Fruit fly (Drosophila melanogaster) whole organism, embryonic: Measurements from ENCODE around the gene Osi20.

Source experiments
- Abd-B ChIP-seq: fragments of 200-800 bp; sonication (Bioruptor generic); optimal IDR thresholded peaks from 2 replicates; lab custom pipeline; 2018; ENCODE audit warnings: missing biosample characterization, mild to moderate bottlenecking, missing genetic modification characterization, moderate library complexity
- Adf1 ChIP-seq: fragments of 200-800 bp; sonication (Bioruptor generic); IDR thresholded peaks from 2 replicates; pipeline ENCODE4 v1.3.6; 2022; ENCODE audit warnings: missing biosample characterization, missing genetic modification characterization
- Blimp-1 ChIP-seq: fragments of 200-800 bp; sonication (Bioruptor generic); optimal IDR thresholded peaks from 3 replicates; lab custom pipeline; 2018; ENCODE audit warnings: missing biosample characterization, missing genetic modification characterization, mild to moderate bottlenecking, moderate library complexity, missing genetic modification reagents
- CG10431 ChIP-seq: fragments of 200-800 bp; sonication (Bioruptor generic); optimal IDR thresholded peaks from 3 replicates; lab custom pipeline; 2018; ENCODE audit warnings: missing biosample characterization, mild to moderate bottlenecking, missing genetic modification characterization
- CG11504 ChIP-seq: fragments of 200-800 bp; sonication (Bioruptor generic); optimal IDR thresholded peaks from 3 replicates; lab custom pipeline; 2019; ENCODE audit warnings: missing biosample characterization, mild to moderate bottlenecking, missing genetic modification characterization, moderate library complexity
- CG11723 ChIP-seq: fragments of 200-800 bp; sonication (Bioruptor generic); optimal IDR thresholded peaks from 2 replicates; lab custom pipeline; 2017; ENCODE audit warnings: missing biosample characterization, mild to moderate bottlenecking, missing genetic modification characterization
- CG13424 ChIP-seq: fragments of 200-800 bp; sonication (Bioruptor generic); optimal IDR thresholded peaks from 2 replicates; lab custom pipeline; 2019; ENCODE audit warnings: missing biosample characterization, mild to moderate bottlenecking, missing genetic modification characterization, moderate library complexity
- CG15073 ChIP-seq: fragments of 200-800 bp; sonication (Bioruptor generic); optimal IDR thresholded peaks from 2 replicates; lab custom pipeline; 2016; ENCODE audit warnings: missing biosample characterization, missing genetic modification characterization
- CG15514 ChIP-seq: fragments of 200-800 bp; sonication (Bioruptor generic); optimal IDR thresholded peaks from 3 replicates; lab custom pipeline; 2017; ENCODE audit warnings: missing biosample characterization, missing genetic modification characterization, mild to moderate bottlenecking, moderate library complexity, missing genetic modification reagents
- CG15601 ChIP-seq: fragments of 200-800 bp; sonication (Bioruptor generic); optimal IDR thresholded peaks from 3 replicates; lab custom pipeline; 2019; ENCODE audit warnings: missing biosample characterization, mild to moderate bottlenecking, missing genetic modification characterization, moderate library complexity
- CG2116 ChIP-seq: fragments of 200-800 bp; sonication (Bioruptor generic); optimal IDR thresholded peaks from 3 replicates; lab custom pipeline; 2018; ENCODE audit warnings: missing biosample characterization, mild to moderate bottlenecking, missing genetic modification characterization
- CG30020 ChIP-seq: fragments of 200-800 bp; optimal IDR thresholded peaks from 2 replicates; lab custom pipeline; 2019; ENCODE audit warnings: missing biosample characterization, mild to moderate bottlenecking, missing genetic modification characterization, moderate library complexity
- CG31365 ChIP-seq: fragments of 200-800 bp; sonication (Bioruptor generic); optimal IDR thresholded peaks from 2 replicates; lab custom pipeline; 2018; ENCODE audit warnings: missing biosample characterization, mild to moderate bottlenecking, missing genetic modification characterization
- CG3847 ChIP-seq: fragments of 200-800 bp; sonication (Bioruptor generic); IDR thresholded peaks from 2 replicates; pipeline ENCODE4 v1.3.6; 2022; ENCODE audit warnings: missing biosample characterization, missing genetic modification characterization
- CG3995 ChIP-seq: fragments of 200-800 bp; sonication (Bioruptor generic); optimal IDR thresholded peaks from 3 replicates; lab custom pipeline; 2016; ENCODE audit warnings: missing biosample characterization, missing genetic modification characterization
- CG6683 ChIP-seq: fragments of 200-800 bp; sonication (Bioruptor generic); optimal IDR thresholded peaks from 2 replicates; lab custom pipeline; 2017; ENCODE audit warnings: missing biosample characterization, mild to moderate bottlenecking, missing genetic modification characterization, missing genetic modification reagents
- CG8089 ChIP-seq: fragments of 200-800 bp; sonication (Bioruptor generic); optimal IDR thresholded peaks from 3 replicates; lab custom pipeline; 2016; ENCODE audit warnings: missing biosample characterization, missing genetic modification characterization
- CG9797 ChIP-seq: fragments of 200-800 bp; sonication (Bioruptor generic); optimal IDR thresholded peaks from 3 replicates; lab custom pipeline; 2018; ENCODE audit warnings: missing biosample characterization, mild to moderate bottlenecking, missing genetic modification characterization
- CTCF ChIP-seq: fragments of 200-800 bp; sonication (Bioruptor generic); optimal IDR thresholded peaks from 2 replicates; lab custom pipeline; 2017; ENCODE audit warnings: missing biosample characterization, mild to moderate bottlenecking, missing genetic modification characterization, moderate library complexity
- CoRest ChIP-seq: fragments of 200-800 bp; sonication (Bioruptor generic); optimal IDR thresholded peaks from 3 replicates; lab custom pipeline; 2018; ENCODE audit warnings: missing biosample characterization, mild to moderate bottlenecking, missing genetic modification characterization, moderate library complexity
- H2.0 ChIP-seq: fragments of 200-800 bp; sonication (Bioruptor generic); IDR thresholded peaks from 2 replicates; pipeline ENCODE4 v1.3.6; 2022; ENCODE audit warnings: missing biosample characterization, missing genetic modification characterization
- HLH4C ChIP-seq: fragments of 200-800 bp; sonication (Bioruptor generic); IDR thresholded peaks from 3 replicates; pipeline ENCODE4 v1.3.6; 2022; ENCODE audit warnings: missing biosample characterization, missing genetic modification characterization; ENCODE audit not compliant: partially characterized antibody
- HLH54F ChIP-seq: fragments of 200-800 bp; sonication (Bioruptor generic); optimal IDR thresholded peaks from 3 replicates; lab custom pipeline; 2016; ENCODE audit warnings: missing biosample characterization, missing genetic modification characterization
- HmgZ ChIP-seq: fragments of 200-800 bp; sonication (Bioruptor generic); optimal IDR thresholded peaks from 2 replicates; lab custom pipeline; 2018; ENCODE audit warnings: missing biosample characterization, mild to moderate bottlenecking, missing genetic modification characterization
- Lhr ChIP-seq: fragments of 200-800 bp; sonication (Bioruptor generic); optimal IDR thresholded peaks from 3 replicates; lab custom pipeline; 2017; ENCODE audit warnings: mild to moderate bottlenecking, missing biosample characterization, missing genetic modification reagents, missing genetic modification characterization
- Nf-YB ChIP-seq: fragments of 200-800 bp; sonication (Bioruptor generic); optimal IDR thresholded peaks from 3 replicates; lab custom pipeline; 2019; ENCODE audit warnings: missing biosample characterization, mild to moderate bottlenecking, missing genetic modification characterization, moderate library complexity
- Sry-δ ChIP-seq: fragments of 200-800 bp; sonication (Bioruptor generic); optimal IDR thresholded peaks from 2 replicates; lab custom pipeline; 2016; ENCODE audit warnings: missing biosample characterization, missing genetic modification characterization
- YL-1 ChIP-seq: fragments of 200-800 bp; sonication (Bioruptor generic); optimal IDR thresholded peaks from 3 replicates; lab custom pipeline; 2017; ENCODE audit warnings: missing biosample characterization, mild to moderate bottlenecking, missing genetic modification characterization
- amos ChIP-seq: fragments of 200-800 bp; sonication (Bioruptor generic); IDR thresholded peaks from 2 replicates; pipeline ENCODE4 v1.3.6; 2022; ENCODE audit warnings: missing biosample characterization, missing genetic modification characterization; ENCODE audit not compliant: partially characterized antibody
- ara ChIP-seq: fragments of 200-800 bp; sonication (Bioruptor generic); IDR thresholded peaks from 2 replicates; pipeline ENCODE4 v1.3.6; 2022; ENCODE audit warnings: missing biosample characterization, missing genetic modification characterization
- az2 ChIP-seq: fragments of 200-800 bp; sonication (Bioruptor generic); optimal IDR thresholded peaks from 3 replicates; lab custom pipeline; 2016; ENCODE audit warnings: missing biosample characterization, missing genetic modification characterization
- bcd ChIP-seq: fragments of 200-800 bp; sonication (Bioruptor generic); optimal IDR thresholded peaks from 2 replicates; lab custom pipeline; 2017; ENCODE audit warnings: missing biosample characterization, mild to moderate bottlenecking, missing genetic modification characterization
- ci ChIP-seq: fragments of 200-800 bp; sonication (Bioruptor generic); IDR thresholded peaks from 3 replicates; pipeline ENCODE4 v1.3.6; 2022; ENCODE audit warnings: missing biosample characterization, missing genetic modification characterization
- crc ChIP-seq: fragments of 200-800 bp; sonication (Bioruptor generic); optimal IDR thresholded peaks from 2 replicates; lab custom pipeline; 2016; ENCODE audit warnings: missing biosample characterization, missing genetic modification characterization
- croc ChIP-seq: fragments of 200-800 bp; sonication (Bioruptor generic); conservative IDR thresholded peaks from 3 replicates; pipeline ENCODE4 v1.3.6; 2022; ENCODE audit warnings: missing biosample characterization, missing genetic modification characterization
- cwo ChIP-seq: fragments of 200-800 bp; sonication (Bioruptor generic); optimal IDR thresholded peaks from 3 replicates; lab custom pipeline; 2017; ENCODE audit warnings: missing biosample characterization, missing genetic modification characterization, mild to moderate bottlenecking, moderate library complexity, missing genetic modification reagents
- dm ChIP-seq: fragments of 200-800 bp; sonication (Bioruptor generic); optimal IDR thresholded peaks from 3 replicates; lab custom pipeline; 2016; ENCODE audit warnings: missing biosample characterization, missing genetic modification characterization
- gem ChIP-seq: fragments of 200-800 bp; sonication (Bioruptor generic); optimal IDR thresholded peaks from 2 replicates; lab custom pipeline; 2019; ENCODE audit warnings: missing biosample characterization, mild to moderate bottlenecking, missing genetic modification characterization, moderate library complexity
- gfzf ChIP-seq: fragments of 200-800 bp; sonication (Bioruptor generic); optimal IDR thresholded peaks from 2 replicates; lab custom pipeline; 2016; ENCODE audit warnings: missing biosample characterization, mild to moderate bottlenecking, missing genetic modification characterization, moderate library complexity
- ham ChIP-seq: fragments of 200-800 bp; sonication (Bioruptor generic); IDR thresholded peaks from 2 replicates; pipeline ENCODE4 v1.3.6; 2022; ENCODE audit warnings: missing biosample characterization, missing genetic modification characterization
- jing ChIP-seq: fragments of 200-800 bp; sonication (Bioruptor generic); optimal IDR thresholded peaks from 2 replicates; lab custom pipeline; 2018; ENCODE audit warnings: missing biosample characterization, mild to moderate bottlenecking, missing genetic modification characterization
- jumu ChIP-seq: fragments of 200-800 bp; sonication (Bioruptor generic); optimal IDR thresholded peaks from 3 replicates; lab custom pipeline; 2016; ENCODE audit warnings: missing biosample characterization, missing genetic modification characterization
- kah ChIP-seq: fragments of 200-800 bp; sonication (Bioruptor generic); optimal IDR thresholded peaks from 2 replicates; lab custom pipeline; 2018; ENCODE audit warnings: missing biosample characterization, mild to moderate bottlenecking, missing genetic modification characterization
- nerfin-2 ChIP-seq: fragments of 200-800 bp; sonication (Bioruptor generic); IDR thresholded peaks from 2 replicates; pipeline ENCODE4 v1.3.6; 2022; ENCODE audit warnings: missing biosample characterization, missing genetic modification characterization; ENCODE audit not compliant: partially characterized antibody
- phol ChIP-seq: fragments of 200-800 bp; sonication (Bioruptor generic); optimal IDR thresholded peaks from 3 replicates; lab custom pipeline; 2018; ENCODE audit warnings: missing biosample characterization, mild to moderate bottlenecking, missing genetic modification characterization, moderate library complexity
- prd ChIP-seq, 3 experiments: fragments of >200 bp in 2 of 3; fragments of 200-800 bp in 1 of 3; sonication (Bioruptor generic) in 1 of 3; optimal IDR thresholded peaks in 2 of 3; IDR thresholded peaks in 1 of 3; 2 replicates in 2 of 3; 3 replicates in 1 of 3; pipeline versions ENCODE4 v1.3.6 to Lab custom; 2017 to 2022; ENCODE audit warnings: missing biosample characterization in 1 of 3, missing genetic modification characterization in 1 of 3
- sens ChIP-seq: fragments of 200-800 bp; sonication (Bioruptor generic); peaks from one replicate; lab custom pipeline; 2016; ENCODE audit warnings: missing biosample characterization, missing genetic modification characterization
- sna ChIP-seq: fragments of 200-800 bp; sonication (Bioruptor generic); IDR thresholded peaks from 2 replicates; pipeline ENCODE4 v1.3.6; 2022; ENCODE audit warnings: missing biosample characterization, missing genetic modification characterization; ENCODE audit not compliant: partially characterized antibody
- twi ChIP-seq: fragments of 200-800 bp; optimal IDR thresholded peaks from 2 replicates; lab custom pipeline; 2019; ENCODE audit warnings: missing biosample characterization, mild to moderate bottlenecking, missing genetic modification characterization, moderate library complexity
- zfh2 ChIP-seq: fragments of 200-800 bp; sonication (Bioruptor generic); optimal IDR thresholded peaks from 2 replicates; lab custom pipeline; 2016; ENCODE audit warnings: missing biosample characterization, missing genetic modification characterization

The Osi20 gene

DNA sequence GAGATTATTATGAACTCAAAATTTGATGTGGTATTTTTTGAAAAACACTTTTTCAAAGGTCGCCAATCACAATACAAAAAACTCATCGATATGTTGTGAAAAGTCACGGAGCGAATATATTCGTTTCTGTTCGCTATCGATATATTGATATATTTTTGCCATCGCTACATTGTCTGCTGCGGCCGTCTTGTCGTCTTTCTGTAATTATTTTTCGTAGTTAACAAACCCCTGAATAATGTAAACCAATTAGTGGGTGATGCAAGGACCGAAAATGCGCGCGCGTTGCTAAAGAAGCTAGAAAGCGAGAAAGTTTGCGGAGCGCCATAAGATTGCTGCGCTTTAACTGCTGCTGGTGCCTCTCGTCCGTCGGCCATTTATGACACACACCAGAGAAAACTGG lies 10.9 kb downstream of the Osi20 start, which contains the start of gene Pak:
Gene Pak (plus strand): TSS at position 142 of the 400 bp plus-strand sequence.
- TF ChIP-seq HmgZ (tag; lab: Kevin White, UChicago), result peak; percentile 33
- TF ChIP-seq CG11504 (tag; lab: Kevin White, UChicago), result peak; percentile 4
- TF ChIP-seq kah (GFP tag; lab: Kevin White, UChicago), result no peak
- peak; percentile 97 for TF ChIP-seq Sry-δ (GFP tag; lab: Kevin White, UChicago)
- 0 out of 3 replicates have a peak, but pooled peaks have one; percentile 20 for TF ChIP-seq ci
- no peak for TF ChIP-seq H2.0 (GFP tag; lab: Robert Waterston, UW)
- peak; percentile 46 for TF ChIP-seq gem (tag; lab: Kevin White, UChicago)
- TF ChIP-seq CG30020, result peak; percentile 57
- no peak for TF ChIP-seq CG31365 (tag; lab: Kevin White, UChicago)
- peak; percentile 98 for TF ChIP-seq CG3995 (GFP tag; lab: Kevin White, UChicago)
- TF ChIP-seq jing (GFP tag; lab: Kevin White, UChicago), result no peak
- no peak for TF ChIP-seq bcd (GFP tag; lab: Kevin White, UChicago)
- no peak for TF ChIP-seq CG6683 (GFP tag; lab: Kevin White, UChicago)
- no peak for TF ChIP-seq CG13424 (tag; lab: Kevin White, UChicago)
- no peak for TF ChIP-seq prd (optimal IDR thresholded peaks at IDR 0.05; lab: Kevin White, UChicago)
- no peak for TF ChIP-seq prd (GFP tag; IDR thresholded peaks at IDR 0.05; lab: Robert Waterston, UW)
- no peak for TF ChIP-seq CG8089
- TF ChIP-seq YL-1 (GFP tag; lab: Kevin White, UChicago), result peak; percentile 15
- TF ChIP-seq phol (tag; lab: Kevin White, UChicago), result peak; percentile 57
- TF ChIP-seq CoRest (tag; lab: Kevin White, UChicago), result peak; percentile 55
- TF ChIP-seq Lhr, result peak; percentile 48
- TF ChIP-seq twi (tag; lab: Kevin White, UChicago), result no peak
- no peak for TF ChIP-seq Nf-YB
- TF ChIP-seq Adf1, result peak; percentile 39; the same call in 1 of the 2 replicates
- no peak for TF ChIP-seq CG15073
- TF ChIP-seq ham, result no peak
- no peak for TF ChIP-seq CG10431
- peak; percentile 58 for TF ChIP-seq CG15514 (GFP tag; lab: Kevin White, UChicago)
- TF ChIP-seq CG3847 (GFP tag; lab: Robert Waterston, UW), result 0 out of 2 replicates have a peak, but pooled peaks have one; percentile 12
- no peak for TF ChIP-seq cwo (GFP tag; lab: Kevin White, UChicago)
- TF ChIP-seq sens (GFP tag; lab: Kevin White, UChicago), result peak; percentile 80
- TF ChIP-seq ara (GFP tag; lab: Robert Waterston, UW), result no peak
- no peak for TF ChIP-seq crc
- peak; percentile 7 for TF ChIP-seq zfh2 (GFP tag; lab: Kevin White, UChicago)
- TF ChIP-seq jumu (GFP tag; lab: Kevin White, UChicago), result peak; percentile 1
- TF ChIP-seq CTCF (GFP tag; lab: Kevin White, UChicago), result peak; percentile 15
- TF ChIP-seq Abd-B (GFP tag; lab: Kevin White, UChicago), result peak; percentile 12
- TF ChIP-seq amos (GFP tag; lab: Robert Waterston, UW), result peak; percentile 97
- peak; percentile 56 for TF ChIP-seq gfzf
- peak; percentile 82 for TF ChIP-seq nerfin-2 (GFP tag; lab: Robert Waterston, UW)
- no peak for TF ChIP-seq CG9797 (GFP tag; lab: Kevin White, UChicago)
- TF ChIP-seq az2, result no peak
- no peak for TF ChIP-seq croc (GFP tag; lab: Robert Waterston, UW)
- peak; percentile 90 for TF ChIP-seq HLH4C
- TF ChIP-seq dm (GFP tag; lab: Kevin White, UChicago), result peak; percentile 13
- peak; percentile 3 for TF ChIP-seq CG15601
- TF ChIP-seq CG11723 (GFP tag; lab: Kevin White, UChicago), result no peak
- TF ChIP-seq HLH54F (GFP tag; lab: Kevin White, UChicago), result no peak
- TF ChIP-seq sna (GFP tag; lab: Robert Waterston, UW), result peak; percentile 92
- peak; percentile 56 for TF ChIP-seq CG2116 (GFP tag; lab: Kevin White, UChicago)
- TF ChIP-seq Blimp-1 (GFP tag; lab: Kevin White, UChicago), result no peak
